Fruit fly (Drosophila melanogaster): ENCODE measurements around the gene mtSSB.

mtSSB gene

dm6 chr3R:16186791-16187681, 18.0 kb downstream of the mtSSB start, which contains the start of gene sra (continued):
- TF ChIP-seq CG15514 (GFP tag; optimal IDR thresholded peaks at IDR 0.05) = peak; percentile 68
- TF ChIP-seq CG17186 (GFP tag; optimal IDR thresholded peaks at IDR 0.05) = peak; percentile 3
- TF ChIP-seq CG10147 (GFP tag; optimal IDR thresholded peaks at IDR 0.05) = peak; percentile 42
- TF ChIP-seq Rfx (GFP tag; IDR thresholded peaks at IDR 0.05) = peak; percentile 58
- TF ChIP-seq CG9876 (GFP tag; optimal IDR thresholded peaks at IDR 0.05) = no peak
- peak; percentile 36 for TF ChIP-seq NC2α (GFP tag; optimal IDR thresholded peaks at IDR 0.05)
- peak; percentile 38; the same call in 2 of the 3 replicates for TF ChIP-seq row (GFP tag; IDR thresholded peaks at IDR 0.05)
- peak; percentile 36 for TF ChIP-seq CG12299 (tag; optimal IDR thresholded peaks at IDR 0.05)
- TF ChIP-seq Kr (GFP tag; optimal IDR thresholded peaks at IDR 0.05) = no peak
- peak; percentile 24 for TF ChIP-seq Bdp1 (GFP tag; optimal IDR thresholded peaks at IDR 0.05)
- peak; percentile 95 for TF ChIP-seq vnd (GFP tag; IDR thresholded peaks at IDR 0.05; ENCODE audit: partially characterized antibody)
- no peak for TF ChIP-seq Elba2 (GFP tag; optimal IDR thresholded peaks at IDR 0.05)
- peak; percentile 50 for TF ChIP-seq CG2712 (tag; optimal IDR thresholded peaks at IDR 0.05)
- peak; percentile 16 for TF ChIP-seq CG4328 (GFP tag; optimal IDR thresholded peaks at IDR 0.05)
- peak; percentile 8 for TF ChIP-seq CG18764 (GFP tag; optimal IDR thresholded peaks at IDR 0.05)
- peak; percentile 69 for TF ChIP-seq trem (tag; optimal IDR thresholded peaks at IDR 0.05)
- no peak for TF ChIP-seq CG4820 (GFP tag; optimal IDR thresholded peaks at IDR 0.05)
- TF ChIP-seq CG12236 (GFP tag; optimal IDR thresholded peaks at IDR 0.05) = no peak
- TF ChIP-seq CG12104 (GFP tag; optimal IDR thresholded peaks at IDR 0.05) = no peak
- peak; percentile 6 for TF ChIP-seq CG10654 (GFP tag; optimal IDR thresholded peaks at IDR 0.05)
- TF ChIP-seq CG14014 (GFP tag; IDR thresholded peaks at IDR 0.05) = peak; percentile 33; the same call in 1 of the 2 replicates
- TF ChIP-seq jumu (GFP tag; optimal IDR thresholded peaks at IDR 0.05) = peak; percentile 35
- TF ChIP-seq klu (GFP tag; IDR thresholded peaks at IDR 0.05) = no peak
- no peak for TF ChIP-seq CG3065 (GFP tag; optimal IDR thresholded peaks at IDR 0.05)
- no peak for TF ChIP-seq CG2202 (tag; optimal IDR thresholded peaks at IDR 0.05)
- peak; percentile 60; the same call in 1 of the 3 replicates for TF ChIP-seq Dbx (GFP tag; IDR thresholded peaks at IDR 0.05)
- TF ChIP-seq CG15011 (GFP tag; optimal IDR thresholded peaks at IDR 0.05) = no peak
- no peak for TF ChIP-seq pita (GFP tag; optimal IDR thresholded peaks at IDR 0.05)
- peak; percentile 35 for TF ChIP-seq MTF-1 (GFP tag; optimal IDR thresholded peaks at IDR 0.05; ENCODE audit: borderline replicate concordance)
- TF ChIP-seq CG31441 (GFP tag; IDR thresholded peaks at IDR 0.05) = peak; percentile 30; the same call in 1 of the 2 replicates
- no peak for TF ChIP-seq dmrt99B (tag; optimal IDR thresholded peaks at IDR 0.05)
- TF ChIP-seq Sox102F (GFP tag; optimal IDR thresholded peaks at IDR 0.05) = no peak
- no peak for TF ChIP-seq CG8765 (GFP tag; IDR thresholded peaks at IDR 0.05)
- no peak for TF ChIP-seq Asciz (GFP tag; optimal IDR thresholded peaks at IDR 0.05)
- TF ChIP-seq CG11696 (GFP tag; IDR thresholded peaks at IDR 0.05) = no peak
- no peak for TF ChIP-seq ase (GFP tag; IDR thresholded peaks at IDR 0.05)
- TF ChIP-seq rib (GFP tag; IDR thresholded peaks at IDR 0.05) = peak; percentile 17; the same call in 1 of the 2 replicates
- peak; percentile 62 for TF ChIP-seq Hmr (GFP tag; optimal IDR thresholded peaks at IDR 0.05)
- TF ChIP-seq CG8359 (GFP tag; optimal IDR thresholded peaks at IDR 0.05; ENCODE audit: borderline replicate concordance) = no peak
- no peak for TF ChIP-seq CG5180 (GFP tag; optimal IDR thresholded peaks at IDR 0.05)
- no peak for TF ChIP-seq CG6654 (GFP tag; optimal IDR thresholded peaks at IDR 0.05)
- no peak for TF ChIP-seq dati (GFP tag; IDR thresholded peaks at IDR 0.05)
- TF ChIP-seq CG7963 (GFP tag; IDR thresholded peaks at IDR 0.05; ENCODE audit: partially characterized antibody) = peak; percentile 98
- TF ChIP-seq pzg (GFP tag; optimal IDR thresholded peaks at IDR 0.05) = peak; percentile 95
- TF ChIP-seq CG4360 (GFP tag; IDR thresholded peaks at IDR 0.05) = peak; percentile 69
- peak; percentile 59 for TF ChIP-seq CG32532 (GFP tag; IDR thresholded peaks at IDR 0.05)
- TF ChIP-seq CHES-1-like (GFP tag; optimal IDR thresholded peaks at IDR 0.05) = peak; percentile 77
- peak; percentile 25 for TF ChIP-seq ERR (GFP tag; optimal IDR thresholded peaks at IDR 0.05)
- TF ChIP-seq her (GFP tag; optimal IDR thresholded peaks at IDR 0.05) = peak; percentile 61

Data from whole organism, embryonic.